Worm (Caenorhabditis elegans): ENCODE results near the gene M151.10.

M151.10 gene

DNA sequence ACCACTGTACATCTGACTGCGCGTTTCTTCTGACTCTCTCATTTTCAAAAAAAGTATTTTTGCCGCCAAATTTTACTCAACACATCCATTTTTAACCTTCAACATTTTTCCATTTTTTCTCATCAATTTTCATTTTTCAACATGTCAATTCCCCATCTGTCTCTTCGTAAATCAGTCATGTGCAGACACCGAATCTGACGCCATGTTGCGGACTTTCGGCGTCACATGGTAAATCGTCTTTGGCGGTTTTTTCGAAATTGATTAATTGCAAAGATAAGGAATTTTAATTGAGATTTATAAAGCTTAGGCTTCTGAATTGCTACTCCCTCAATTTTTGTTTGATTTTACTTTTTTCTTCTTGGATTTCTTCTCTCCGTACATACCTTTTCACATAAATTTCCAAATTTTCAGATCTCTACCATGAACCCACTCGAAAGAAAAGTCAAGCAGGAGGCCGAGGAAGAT, 42.7 kb upstream of the M151.10 start, which contains the start of gene F19B10.1 (continued):
- TF ChIP-seq nhr-76 (tag; optimal IDR thresholded peaks at IDR 0.05), result no peak
- no peak for TF ChIP-seq aly-2 (tag; optimal IDR thresholded peaks at IDR 0.05)
- TF ChIP-seq unc-39 (tag; optimal IDR thresholded peaks at IDR 0.05), result no peak
- TF ChIP-seq skn-1 (tag; optimal IDR thresholded peaks at IDR 0.05), result no peak
- peak; percentile 62 for TF ChIP-seq snpc-4 (tag; optimal IDR thresholded peaks at IDR 0.05)

DNA sequence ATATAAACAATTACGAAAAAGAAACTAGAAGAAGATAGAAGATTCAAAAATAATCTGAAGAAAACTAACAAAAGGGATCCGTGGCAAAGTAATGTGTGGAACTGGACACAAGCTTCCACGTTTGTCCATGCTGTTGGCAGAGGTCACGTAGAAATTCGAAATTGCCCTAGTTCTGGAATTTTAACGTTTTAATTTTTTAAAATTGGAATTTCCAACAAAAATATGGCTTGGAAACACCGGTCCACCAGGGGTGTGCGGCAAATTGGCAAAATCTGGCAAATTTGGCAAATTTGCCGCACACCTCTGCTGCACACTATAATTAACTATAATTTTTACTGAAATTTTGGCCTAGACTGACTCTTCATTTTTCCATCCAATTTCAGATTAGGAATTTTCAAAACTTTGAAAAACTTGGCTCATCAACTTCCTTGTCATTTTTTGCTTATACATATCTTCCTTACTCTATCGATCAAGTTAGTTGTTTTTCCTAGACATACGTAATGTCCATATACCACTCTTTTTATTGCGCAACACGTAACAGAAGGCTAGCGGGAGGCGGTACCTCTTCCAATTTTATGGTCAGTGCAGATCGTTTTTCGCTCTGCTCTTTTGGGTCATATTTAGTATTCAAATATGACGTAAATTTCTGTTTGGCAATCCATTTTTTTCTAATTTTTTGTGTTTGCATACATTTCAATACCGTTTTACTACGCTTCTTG, 41.4 kb upstream of the M151.10 start, which contains the start of gene F19B10.10:
Gene F19B10.10 (minus strand): TSS at position 51 of the 719 bp plus-strand sequence.
- TF ChIP-seq daf-12 (tag; optimal IDR thresholded peaks at IDR 0.05) (no peak), hmg-11 (tag; optimal IDR thresholded peaks at IDR 0.05) (no peak), ztf-4 (tag; optimal IDR thresholded peaks at IDR 0.05) (no peak), unc-39 (tag; optimal IDR thresholded peaks at IDR 0.05) (no peak), mml-1 (tag; optimal IDR thresholded peaks at IDR 0.05) (no peak), nhr-237 (tag; optimal IDR thresholded peaks at IDR 0.05) (no peak), nhr-67 (tag; optimal IDR thresholded peaks at IDR 0.05) (no peak), aly-2 (tag; optimal IDR thresholded peaks at IDR 0.05) (no peak), mdl-1 (tag; optimal IDR thresholded peaks at IDR 0.05) (no peak), fkh-2 (tag; optimal IDR thresholded peaks at IDR 0.05) (no peak), nhr-25 (tag; optimal IDR thresholded peaks at IDR 0.05) (no peak), nhr-28 (tag; optimal IDR thresholded peaks at IDR 0.05) (no peak)

DNA sequence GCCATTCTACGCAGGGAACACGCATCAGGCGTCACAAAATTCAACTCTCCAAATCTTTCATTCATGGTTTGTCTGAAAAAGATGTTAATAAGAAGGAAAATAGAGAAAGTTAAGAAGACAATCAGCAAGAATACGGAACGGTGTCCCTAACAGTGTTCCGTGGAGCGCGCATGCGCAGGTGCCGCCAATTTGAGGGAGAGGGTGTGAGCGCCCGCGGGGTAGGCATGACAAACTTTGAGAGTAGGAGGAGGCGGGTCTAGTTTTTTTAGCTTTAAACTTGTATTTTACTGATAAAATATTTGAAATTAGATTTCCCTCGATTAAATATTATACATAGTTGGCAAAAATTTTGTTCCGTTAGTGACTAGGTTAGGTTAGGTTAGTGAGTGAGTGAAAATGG, 40.3 kb upstream of the M151.10 start:
- TF ChIP-seq elt-2 (tag; optimal IDR thresholded peaks at IDR 0.05) (no peak), lin-39 (tag; optimal IDR thresholded peaks at IDR 0.05) (no peak), ceh-16 (tag; optimal IDR thresholded peaks at IDR 0.05) (no peak), elt-1 (tag; optimal IDR thresholded peaks at IDR 0.05) (no peak), jun-1 (tag; optimal IDR thresholded peaks at IDR 0.05) (no peak), nhr-43 (tag; optimal IDR thresholded peaks at IDR 0.05; ENCODE audit: poor library complexity, severe bottlenecking) (no peak)

DNA sequence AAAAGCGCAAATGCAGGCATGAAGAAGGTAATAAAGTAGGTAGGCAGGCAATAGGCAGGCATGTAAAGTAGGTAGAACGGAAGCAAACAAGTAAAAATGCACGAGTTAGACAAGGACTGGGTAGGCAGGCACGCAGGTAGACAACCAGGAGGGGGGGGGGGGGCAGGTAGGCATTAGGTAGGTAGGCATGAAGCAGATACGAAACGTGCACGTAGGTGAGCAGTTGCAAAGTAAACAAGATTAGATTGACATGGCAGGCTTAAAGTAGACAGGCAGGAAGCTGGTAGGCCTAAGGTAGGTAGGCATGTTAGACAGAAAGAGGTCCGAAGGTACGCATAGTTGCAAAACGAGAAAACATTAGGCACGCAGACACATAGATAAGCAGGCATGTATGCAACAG, 38.9 kb upstream of the M151.10 start:
- TF ChIP-seq egl-5 (tag; optimal IDR thresholded peaks at IDR 0.05), result no peak
- TF ChIP-seq lin-15B (tag; optimal IDR thresholded peaks at IDR 0.05), result no peak
- TF ChIP-seq pqm-1 (tag; optimal IDR thresholded peaks at IDR 0.05), result no peak
- TF ChIP-seq mml-1 (tag; optimal IDR thresholded peaks at IDR 0.05), result no peak
- no peak for TF ChIP-seq sea-2 (GFP tag; optimal IDR thresholded peaks at IDR 0.05)
- no peak for TF ChIP-seq nhr-25 (tag; optimal IDR thresholded peaks at IDR 0.05)
- no peak for TF ChIP-seq nhr-237 (tag; optimal IDR thresholded peaks at IDR 0.05)
- TF ChIP-seq egl-27 (tag; optimal IDR thresholded peaks at IDR 0.05), result no peak

DNA sequence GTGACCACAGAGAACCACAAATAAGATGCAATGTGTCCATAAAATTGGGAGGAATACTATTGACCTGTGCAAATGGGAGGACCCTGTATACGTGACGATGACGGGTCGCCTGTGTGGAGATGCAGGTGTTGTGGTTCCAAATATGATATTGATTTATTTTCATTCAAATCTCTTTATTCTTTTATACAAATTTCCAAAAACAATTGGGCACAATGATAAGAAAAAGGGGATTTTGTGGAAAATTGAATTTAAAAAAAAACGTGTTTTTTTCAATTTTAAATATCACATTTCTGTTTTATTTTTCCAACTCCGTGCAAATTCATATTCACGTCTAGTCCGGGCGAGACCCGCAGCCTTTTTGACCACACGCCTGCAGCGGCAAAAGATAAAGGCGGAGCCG, 35.1 kb upstream of the M151.10 start, which contains the start of gene F19B10.2:
Gene F19B10.2 (plus strand): TSS at position 301 of the 400 bp plus-strand sequence.
- TF ChIP-seq aly-2 (tag; optimal IDR thresholded peaks at IDR 0.05) (no peak), elt-2 (tag; optimal IDR thresholded peaks at IDR 0.05) (no peak), pqm-1 (tag; optimal IDR thresholded peaks at IDR 0.05) (no peak), skn-1 (tag; optimal IDR thresholded peaks at IDR 0.05) (no peak)

DNA sequence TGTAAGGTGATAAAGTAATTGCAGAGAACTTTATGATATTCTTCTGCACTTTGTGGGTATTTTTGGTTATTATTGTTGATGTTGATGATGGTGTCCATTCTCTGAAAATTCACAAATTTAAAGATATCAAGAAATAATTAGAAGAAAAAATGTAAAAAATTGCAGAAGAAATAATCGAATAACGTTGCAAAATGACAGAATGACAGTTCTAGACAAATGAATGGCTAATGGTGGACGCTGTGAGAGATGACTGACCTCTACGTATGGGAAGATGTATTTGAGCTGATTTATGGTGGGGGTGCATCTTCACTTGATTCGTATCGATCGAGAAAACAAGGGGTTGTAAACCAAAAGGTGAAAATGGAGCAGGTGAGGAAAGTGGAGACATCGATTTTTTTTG, 33.4 kb upstream of the M151.10 start, which contains the start of gene sea-1:
Gene sea-1 (minus strand): TSS at position 101 of the 400 bp plus-strand sequence.
- no peak for TF ChIP-seq fos-1 (tag; optimal IDR thresholded peaks at IDR 0.05)
- no peak for TF ChIP-seq daf-12 (tag; optimal IDR thresholded peaks at IDR 0.05)
- no peak for TF ChIP-seq unc-39 (tag; optimal IDR thresholded peaks at IDR 0.05)
- no peak for TF ChIP-seq zag-1 (tag; optimal IDR thresholded peaks at IDR 0.05)
- no peak for TF ChIP-seq fkh-10 (GFP tag; optimal IDR thresholded peaks at IDR 0.05)
- TF ChIP-seq aly-2 (tag; optimal IDR thresholded peaks at IDR 0.05), result no peak
- TF ChIP-seq nhr-43 (tag; optimal IDR thresholded peaks at IDR 0.05; ENCODE audit: poor library complexity, severe bottlenecking), result no peak
- TF ChIP-seq ama-1 (optimal IDR thresholded peaks at IDR 0.05), result no peak
- no peak for TF ChIP-seq egl-5 (tag; optimal IDR thresholded peaks at IDR 0.05)
- TF ChIP-seq lin-15B (tag; optimal IDR thresholded peaks at IDR 0.05), result no peak
- TF ChIP-seq ztf-4 (tag; optimal IDR thresholded peaks at IDR 0.05), result no peak
- TF ChIP-seq ceh-82 (tag; optimal IDR thresholded peaks at IDR 0.05), result no peak
- TF ChIP-seq tbx-2 (tag; optimal IDR thresholded peaks at IDR 0.05), result no peak
- no peak for TF ChIP-seq egl-27 (tag; optimal IDR thresholded peaks at IDR 0.05)

All from whole organism, L3 larva.